Worm (Caenorhabditis elegans) whole organism, L1 larva: Measurements from ENCODE around the gene ced-5.
A peak's percentile ranks its signal among the peaks of the same experiment; 100 is the strongest.

ENCODE experiments used
- C34B4.2 ChIP-seq: sonication (generic microtip); optimal IDR thresholded peaks from 2 replicates; lab custom pipeline; 2017; ENCODE audit warnings: mild to moderate bottlenecking, missing genetic modification characterization, missing compliant biosample characterization
- Y116A8C.19 ChIP-seq: sonication (generic microtip); optimal IDR thresholded peaks from 2 replicates; lab custom pipeline; 2016; ENCODE audit warnings: missing compliant biosample characterization, missing genetic modification characterization, borderline replicate concordance
- alr-1 ChIP-seq: fragments of 200-800 bp; sonication (Bioruptor generic); optimal IDR thresholded peaks from 2 replicates; lab custom pipeline; 2018; ENCODE audit warnings: borderline replicate concordance, mild to moderate bottlenecking, missing genetic modification characterization, missing compliant biosample characterization
- blmp-1 ChIP-seq: fragments of 150-350 bp; optimal IDR thresholded peaks from 2 replicates; lab custom pipeline; 2014; ENCODE audit warnings: missing biosample characterization, missing genetic modification characterization
- ceh-63 ChIP-seq: fragments of 200-800 bp; sonication (Bioruptor generic); optimal IDR thresholded peaks from 2 replicates; lab custom pipeline; 2018; ENCODE audit warnings: mild to moderate bottlenecking, missing genetic modification characterization, missing compliant biosample characterization
- ceh-8 ChIP-seq: fragments of 200-800 bp; sonication (Bioruptor generic); optimal IDR thresholded peaks from 2 replicates; lab custom pipeline; 2018; ENCODE audit warnings: mild to moderate bottlenecking, missing genetic modification characterization, moderate library complexity, missing compliant biosample characterization
- ceh-82 ChIP-seq, 3 experiments: fragments of 150-350 bp in 1 of 3; sonication (generic microtip) in 2 of 3; optimal IDR thresholded peaks; 2 replicates each; lab custom pipeline; 2014 to 2017; ENCODE audit warnings: missing biosample characterization in 3 of 3, missing genetic modification characterization in 3 of 3
- ces-1 ChIP-seq: fragments of 150-350 bp; optimal IDR thresholded peaks from 2 replicates; lab custom pipeline; 2014; ENCODE audit warnings: missing biosample characterization, missing genetic modification reagents, missing genetic modification characterization
- dsc-1 ChIP-seq: sonication (generic microtip); optimal IDR thresholded peaks from 2 replicates; lab custom pipeline; 2016; ENCODE audit warnings: mild to moderate bottlenecking, missing genetic modification characterization, missing compliant biosample characterization
- efl-1 ChIP-seq, 4 experiments: fragments of 150-350 bp; optimal IDR thresholded peaks in 3 of 4; peaks in 1 of 4; 1 replicate in 1 of 4; 2 replicates in 3 of 4; lab custom pipeline; 2014; ENCODE audit warnings: missing biosample characterization in 2 of 4, missing genetic modification characterization in 2 of 4, missing genetic modification reagents in 2 of 4
- efl-3 ChIP-seq: fragments of 200-800 bp; sonication (Bioruptor generic); optimal IDR thresholded peaks from 2 replicates; lab custom pipeline; 2018; ENCODE audit warnings: mild to moderate bottlenecking, missing genetic modification characterization, missing compliant biosample characterization
- egl-13 ChIP-seq: sonication (generic microtip); optimal IDR thresholded peaks from 2 replicates; lab custom pipeline; 2016; ENCODE audit warnings: missing genotype, missing genetic modification reagents, missing genetic modification characterization, missing compliant biosample characterization
- egl-27 ChIP-seq, 2 experiments: fragments of 150-350 bp in 1 of 2; sonication (generic microtip); optimal IDR thresholded peaks; 3 replicates each; lab custom pipeline; 2017 to 2018; ENCODE audit warnings: missing biosample characterization in 2 of 2, missing genetic modification characterization in 2 of 2, missing genetic modification reagents in 2 of 2
- elt-2 ChIP-seq: sonication (generic microtip); optimal IDR thresholded peaks from 2 replicates; lab custom pipeline; 2016; ENCODE audit warnings: missing genetic modification characterization, mild to moderate bottlenecking, inconsistent platforms, missing compliant biosample characterization, missing genetic modification reagents
- ets-5 ChIP-seq: fragments of 200-800 bp; sonication (Bioruptor generic); IDR thresholded peaks from 2 replicates; pipeline ENCODE4 v1.3.6; 2022; ENCODE audit warnings: missing genetic modification characterization, missing compliant biosample characterization
- fkh-10 ChIP-seq: sonication (generic microtip); optimal IDR thresholded peaks from 2 replicates; lab custom pipeline; 2017; ENCODE audit warnings: missing biosample characterization, missing genetic modification reagents, missing genetic modification characterization
- fkh-4 ChIP-seq: sonication (generic microtip); optimal IDR thresholded peaks from 2 replicates; lab custom pipeline; 2016; ENCODE audit warnings: missing compliant biosample characterization, missing genetic modification characterization, borderline replicate concordance
- fkh-8 ChIP-seq: sonication (generic microtip); optimal IDR thresholded peaks from 2 replicates; lab custom pipeline; 2016; ENCODE audit warnings: mild to moderate bottlenecking, missing genetic modification characterization, missing compliant biosample characterization
- grh-1 ChIP-seq: fragments of 200-800 bp; sonication (Bioruptor generic); IDR thresholded peaks from 2 replicates; pipeline ENCODE4 v1.3.6; 2022; ENCODE audit warnings: missing genetic modification reagents, missing genetic modification characterization, missing compliant biosample characterization
- hlh-17 ChIP-seq: fragments of 200-800 bp; sonication (Bioruptor generic); optimal IDR thresholded peaks from 2 replicates; lab custom pipeline; 2018; ENCODE audit warnings: missing genetic modification characterization, mild to moderate bottlenecking, missing compliant biosample characterization, moderate library complexity, borderline replicate concordance
- hlh-4 ChIP-seq: sonication (generic microtip); optimal IDR thresholded peaks from 2 replicates; lab custom pipeline; 2016; ENCODE audit warnings: mild to moderate bottlenecking, missing genetic modification characterization, missing compliant biosample characterization
- lin-13 ChIP-seq: fragments of 150-350 bp; optimal IDR thresholded peaks from 2 replicates; lab custom pipeline; 2014; ENCODE audit warnings: missing biosample characterization, missing genetic modification reagents, missing genetic modification characterization
- lin-14 ChIP-seq: fragments of 200-800 bp; sonication (Bioruptor generic); optimal IDR thresholded peaks from 2 replicates; lab custom pipeline; 2018; ENCODE audit warnings: mild to moderate bottlenecking, missing genetic modification characterization, moderate library complexity, missing compliant biosample characterization
- lin-15B ChIP-seq: fragments of 150-350 bp; sonication (generic microtip); optimal IDR thresholded peaks from 3 replicates; lab custom pipeline; 2014; ENCODE audit warnings: missing biosample characterization, missing genetic modification characterization
- lin-35 ChIP-seq, 2 experiments: fragments of 150-350 bp; optimal IDR thresholded peaks; 2 replicates each; lab custom pipeline; 2014; ENCODE audit warnings: missing biosample characterization in 2 of 2, missing genetic modification characterization in 2 of 2, missing genetic modification reagents in 2 of 2
- lir-3 ChIP-seq: sonication (generic microtip); optimal IDR thresholded peaks from 2 replicates; lab custom pipeline; 2016; ENCODE audit warnings: mild to moderate bottlenecking, missing genetic modification characterization, moderate library complexity, missing compliant biosample characterization; ENCODE audit not compliant: poor library complexity
- lsy-2 ChIP-seq, 2 experiments: fragments of 150-350 bp; optimal IDR thresholded peaks; 2 replicates each; lab custom pipeline; 2014; ENCODE audit warnings: missing biosample characterization in 2 of 2, missing genetic modification characterization in 2 of 2
- mdl-1 ChIP-seq, 2 experiments: fragments of 150-350 bp; optimal IDR thresholded peaks; 2 replicates each; lab custom pipeline; 2014 to 2017; ENCODE audit warnings: missing biosample characterization in 2 of 2, missing genetic modification characterization in 2 of 2, inconsistent platforms in 1 of 2
- nhr-11 ChIP-seq: fragments of 150-350 bp; optimal IDR thresholded peaks from 2 replicates; lab custom pipeline; 2014; ENCODE audit warnings: missing biosample characterization, missing genetic modification characterization
- nhr-28 ChIP-seq: fragments of 150-350 bp; optimal IDR thresholded peaks from 2 replicates; lab custom pipeline; 2014; ENCODE audit warnings: missing biosample characterization, missing genetic modification characterization
- nhr-71 ChIP-seq: sonication (generic microtip); optimal IDR thresholded peaks from 2 replicates; lab custom pipeline; 2016; ENCODE audit warnings: mild to moderate bottlenecking, missing genetic modification characterization, moderate library complexity, missing compliant biosample characterization
- nhr-76 ChIP-seq: sonication (generic microtip); optimal IDR thresholded peaks from 2 replicates; lab custom pipeline; 2017; ENCODE audit warnings: missing biosample characterization, missing genetic modification characterization
- rnt-1 ChIP-seq: sonication (generic microtip); optimal IDR thresholded peaks from 2 replicates; lab custom pipeline; 2016; ENCODE audit warnings: mild to moderate bottlenecking, missing genetic modification characterization, moderate library complexity, missing compliant biosample characterization
- snpc-4 ChIP-seq: fragments of 150-350 bp; optimal IDR thresholded peaks from 2 replicates; lab custom pipeline; 2014; ENCODE audit warnings: missing biosample characterization, missing genetic modification characterization
- snu-23 ChIP-seq: sonication (generic microtip); optimal IDR thresholded peaks from 2 replicates; lab custom pipeline; 2016; ENCODE audit warnings: missing genetic modification characterization, missing compliant biosample characterization
- sup-37 ChIP-seq: fragments of 200-800 bp; sonication (Bioruptor generic); optimal IDR thresholded peaks from 2 replicates; lab custom pipeline; 2018; ENCODE audit warnings: mild to moderate bottlenecking, missing genetic modification characterization, missing compliant biosample characterization
- unc-30 ChIP-seq: sonication (generic microtip); optimal IDR thresholded peaks from 2 replicates; lab custom pipeline; 2017; ENCODE audit warnings: missing biosample characterization, missing genetic modification characterization
- unc-86 ChIP-seq: sonication (generic microtip); optimal IDR thresholded peaks from 2 replicates; lab custom pipeline; 2016; ENCODE audit warnings: missing genetic modification characterization, missing compliant biosample characterization
- vab-15 ChIP-seq: sonication (generic microtip); optimal IDR thresholded peaks from 2 replicates; lab custom pipeline; 2017; ENCODE audit warnings: missing genotype, mild to moderate bottlenecking, missing genetic modification characterization, missing compliant biosample characterization
- zip-4 ChIP-seq: fragments of 200-800 bp; sonication (Bioruptor generic); optimal IDR thresholded peaks from 2 replicates; lab custom pipeline; 2018; ENCODE audit warnings: mild to moderate bottlenecking, missing genetic modification characterization, moderate library complexity, missing compliant biosample characterization
- ztf-11 ChIP-seq, 2 experiments: sonication (generic microtip); optimal IDR thresholded peaks; 2 replicates each; lab custom pipeline; 2016 to 2017; ENCODE audit warnings: missing genetic modification characterization in 2 of 2, missing biosample characterization in 1 of 2, missing compliant biosample characterization in 1 of 2

Gene ced-5

ce11 chrIV:10483607-10484117 is at the start of gene ced-5, which contains the start of gene F01D4.5 (continued):
- TF ChIP-seq vab-15 = peak; percentile 4
- TF ChIP-seq ces-1 (GFP tag; lab: Kevin White, UChicago) = no peak
- TF ChIP-seq rnt-1 (tag; lab: Kevin White, UChicago) = peak; percentile 100
- TF ChIP-seq egl-27 (tag; optimal IDR thresholded peaks at IDR 0.05; lab: Kevin White, UChicago) = no peak
- TF ChIP-seq lsy-2 (tag; optimal IDR thresholded peaks at IDR 0.05; lab: Kevin White, UChicago) = peak; percentile 81 to 85
- TF ChIP-seq lin-14 = peak; percentile 92
- TF ChIP-seq hlh-4 (tag; lab: Kevin White, UChicago) = peak; percentile 94
- TF ChIP-seq fkh-8 (tag; lab: Kevin White, UChicago) = peak; percentile 84
- TF ChIP-seq egl-13 = peak; percentile 96
- peak; percentile 77 for TF ChIP-seq unc-86 (tag; lab: Kevin White, UChicago)
- peak; percentile 95 for TF ChIP-seq dsc-1 (tag; lab: Kevin White, UChicago)
- peak; percentile 99 for TF ChIP-seq fkh-4 (tag; lab: Kevin White, UChicago)
- TF ChIP-seq hlh-17 (GFP tag; lab: Kevin White, UChicago) = peak; percentile 40
- peak; percentile 83 for TF ChIP-seq snpc-4
- peak; percentile 35 for TF ChIP-seq C34B4.2
- TF ChIP-seq lin-13 = peak; percentile 68
- peak; percentile 54 for TF ChIP-seq blmp-1 (tag; lab: Kevin White, UChicago)
- TF ChIP-seq sup-37 = peak; percentile 83
- TF ChIP-seq efl-3 = peak; percentile 77
- TF ChIP-seq mdl-1 (tag; optimal IDR thresholded peaks at IDR 0.05; lab: Kevin White, UChicago) = peak in 1 of 2 experiments; percentile 70
- TF ChIP-seq lir-3 (tag; lab: Kevin White, UChicago) = peak; percentile 98
- peak; percentile 88 for TF ChIP-seq snu-23 (GFP tag; lab: Kevin White, UChicago)
- TF ChIP-seq ceh-82 (tag; optimal IDR thresholded peaks at IDR 0.05; lab: Kevin White, UChicago) = peak; percentile 56 to 65 (median 63)
- peak in 1 of 2 experiments; percentile 97 for TF ChIP-seq ztf-11 (tag; optimal IDR thresholded peaks at IDR 0.05; lab: Kevin White, UChicago)
- peak; percentile 91 for TF ChIP-seq elt-2 (tag; lab: Kevin White, UChicago)
- no peak for TF ChIP-seq alr-1 (tag; lab: Kevin White, UChicago)

ce11 chrIV:10436401-10436800 is 47.5 kb upstream of the ced-5 start, which contains the start of gene ins-1:
ins-1 (plus strand) TSS chrIV:10436701.
- TF ChIP-seq grh-1 (GFP tag; lab: Robert Waterston, UW) (no peak), efl-1 (optimal IDR thresholded peaks at IDR 0.05; lab: Kevin White, UChicago) (no peak), efl-1 (GFP tag; optimal IDR thresholded peaks at IDR 0.05 in 1 of 2; lab: Kevin White, UChicago) (no peak), zip-4 (GFP tag; lab: Kevin White, UChicago) (no peak)

DNA sequence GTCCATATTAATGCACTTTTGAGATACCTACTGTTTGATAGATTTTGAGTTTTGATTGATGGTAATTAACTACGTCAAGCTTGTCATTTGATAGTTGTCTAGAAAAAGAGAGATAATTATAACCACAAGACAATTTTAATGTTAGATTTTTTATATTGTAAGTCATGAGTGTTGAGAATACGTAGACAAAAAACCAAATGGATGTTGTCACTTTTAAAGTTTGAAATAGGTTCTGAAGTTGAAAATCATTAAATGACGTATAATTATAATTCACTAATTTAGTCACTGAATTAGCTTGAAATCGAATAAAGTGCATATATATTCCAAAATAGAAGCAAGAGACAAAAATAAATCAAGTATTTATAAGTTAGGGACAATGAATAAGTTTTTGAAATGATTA is 46.8 kb upstream of the ced-5 start:
- TF ChIP-seq fkh-10 (GFP tag; lab: Kevin White, UChicago) (no peak), lin-35 (GFP tag; optimal IDR thresholded peaks at IDR 0.05; lab: Kevin White, UChicago) (no peak), nhr-76 (tag; lab: Kevin White, UChicago) (no peak), nhr-28 (no peak), unc-30 (tag; lab: Kevin White, UChicago) (no peak), nhr-71 (peak; percentile 44), ets-5 (GFP tag; lab: Robert Waterston, UW) (no peak), ceh-63 (GFP tag; lab: Kevin White, UChicago) (no peak), Y116A8C.19 (tag; lab: Kevin White, UChicago) (no peak), ceh-8 (GFP tag; lab: Kevin White, UChicago) (peak; percentile 92), nhr-11 (tag; lab: Kevin White, UChicago) (no peak), lin-15B (tag; lab: Kevin White, UChicago) (no peak), elt-2 (tag; lab: Kevin White, UChicago) (no peak), hlh-4 (tag; lab: Kevin White, UChicago) (no peak), grh-1 (GFP tag; lab: Robert Waterston, UW) (no peak)
